Worm (Caenorhabditis elegans) whole organism, L4/young adult: Measurements from ENCODE around the gene Y4C6B.3.
"Not testable (repeated sequence)": the region's sequence is repeated elsewhere in the genome, so short reads cannot be mapped to it uniquely, and the experiment has no call there.

Experiments used
- W03F9.2 ChIP-seq: fragments of 150-350 bp; optimal IDR thresholded peaks from 2 replicates; lab custom pipeline; 2014; ENCODE audit warnings: missing biosample characterization, missing genetic modification characterization
- dao-5 ChIP-seq: sonication (generic microtip); optimal IDR thresholded peaks from 2 replicates; lab custom pipeline; 2016; ENCODE audit warnings: missing genotype, missing genetic modification characterization, moderate library complexity, missing compliant biosample characterization
- him-1 ChIP-seq: sonication (generic microtip); optimal IDR thresholded peaks from 2 replicates; lab custom pipeline; 2016; ENCODE audit warnings: missing genotype, missing genetic modification reagents, missing genetic modification characterization, missing compliant biosample characterization

Gene Y4C6B.3

ce11 chrIV:5317106-5317505 is 15.2 kb upstream of the Y4C6B.3 start:
- TF ChIP-seq him-1 (tag; lab: Kevin White, UChicago) = no peak
- TF ChIP-seq W03F9.2 (tag; lab: Kevin White, UChicago) = no peak
- no peak for TF ChIP-seq dao-5

ce11 chrIV:5318835-5319303 is 13.4 kb upstream of the Y4C6B.3 start, which contains the start of gene slc-46A:
TSS of gene slc-46A (plus strand) at chrIV:5319253.
- TF ChIP-seq him-1 (tag; lab: Kevin White, UChicago) (no peak), W03F9.2 (tag; lab: Kevin White, UChicago) (no peak), dao-5 (no peak)

ce11 chrIV:5326144-5326543 is 6.1 kb upstream of the Y4C6B.3 start, which contains the start of gene Y4C6B.4:
TSS of gene Y4C6B.4 (plus strand) at chrIV:5326444.
- no peak for TF ChIP-seq dao-5
- no peak for TF ChIP-seq him-1 (tag; lab: Kevin White, UChicago)
- no peak for TF ChIP-seq W03F9.2 (tag; lab: Kevin White, UChicago)

- TF ChIP-seq him-1 (tag; lab: Kevin White, UChicago) (no peak), dao-5 (no peak), W03F9.2 (tag; lab: Kevin White, UChicago) (no peak)
Measured at ce11 chrIV:5333484-5333883, 1.2 kb downstream of the Y4C6B.3 start.

ce11 chrIV:5334518-5334917 is 2.2 kb downstream of the Y4C6B.3 start:
- TF ChIP-seq W03F9.2 (tag; lab: Kevin White, UChicago) (no peak), him-1 (tag; lab: Kevin White, UChicago) (no peak), dao-5 (peak; percentile 22)

ce11 chrIV:5337649-5338048 is 5.4 kb downstream of the Y4C6B.3 start:
- TF ChIP-seq him-1 (tag; lab: Kevin White, UChicago) (no peak), dao-5 (no peak), W03F9.2 (tag; lab: Kevin White, UChicago) (no peak)

ce11 chrIV:5339255-5339654 is 7.0 kb downstream of the Y4C6B.3 start, which contains the start of gene Y4C6B.2:
TSS of gene Y4C6B.2 (plus strand) at chrIV:5339574.
- TF ChIP-seq W03F9.2 (tag; lab: Kevin White, UChicago) = no peak
- no peak for TF ChIP-seq dao-5
- TF ChIP-seq him-1 (tag; lab: Kevin White, UChicago) = no peak

- no peak for TF ChIP-seq him-1 (tag; lab: Kevin White, UChicago)
- TF ChIP-seq W03F9.2 (tag; lab: Kevin White, UChicago) = peak; percentile 10
- TF ChIP-seq dao-5 = no peak
Measured at ce11 chrIV:5344168-5344567, 11.9 kb downstream of the Y4C6B.3 start.

ce11 chrIV:5350480-5351193 is 18.4 kb downstream of the Y4C6B.3 start, which contains the start of gene gba-4:
TSS of gene gba-4 (minus strand) at chrIV:5350897.
- TF ChIP-seq him-1 (tag; lab: Kevin White, UChicago); dao-5; W03F9.2 (tag; lab: Kevin White, UChicago): not testable (repeated sequence)

ce11 chrIV:5353364-5353763 is 21.1 kb downstream of the Y4C6B.3 start, which contains the start of gene Y4C6B.7:
TSS of gene Y4C6B.7 (minus strand) at chrIV:5353464.
- no peak for TF ChIP-seq dao-5
- TF ChIP-seq W03F9.2 (tag; lab: Kevin White, UChicago) = no peak
- no peak for TF ChIP-seq him-1 (tag; lab: Kevin White, UChicago)

- TF ChIP-seq dao-5 (no peak), him-1 (tag; lab: Kevin White, UChicago) (no peak), W03F9.2 (tag; lab: Kevin White, UChicago) (no peak)
Measured at ce11 chrIV:5354124-5354523, 21.8 kb downstream of the Y4C6B.3 start, which contains the start of gene Y4C6B.1. TSS of gene Y4C6B.1 (plus strand) at chrIV:5354488.

- no peak for TF ChIP-seq him-1 (tag; lab: Kevin White, UChicago)
- no peak for TF ChIP-seq dao-5
- TF ChIP-seq W03F9.2 (tag; lab: Kevin White, UChicago) = no peak
Measured at ce11 chrIV:5354564-5354963, 22.3 kb downstream of the Y4C6B.3 start.

ce11 chrIV:5360533-5360932 is 28.3 kb downstream of the Y4C6B.3 start, which contains the start of gene F41H10.5:
TSS of gene F41H10.5 (plus strand) at chrIV:5360907.
- TF ChIP-seq dao-5 (no peak), W03F9.2 (tag; lab: Kevin White, UChicago) (no peak), him-1 (tag; lab: Kevin White, UChicago) (no peak)

ce11 chrIV:5364135-5364609 is 31.9 kb downstream of the Y4C6B.3 start, which contains the start of the genes hda-6 and F41H10.4:
TSS of gene hda-6 (minus strand) at chrIV:5364306.
TSS of gene F41H10.4 (plus strand) at chrIV:5364559.
- TF ChIP-seq W03F9.2 (tag; lab: Kevin White, UChicago) = peak; percentile 94
- no peak for TF ChIP-seq him-1 (tag; lab: Kevin White, UChicago)
